Fruit fly (Drosophila melanogaster) whole organism, embryonic: Measurements from ENCODE around the gene sloth1.

Experiments
- Aef1 ChIP-seq: fragments of 200-800 bp; sonication (Bioruptor generic); IDR thresholded peaks from 3 replicates; pipeline ENCODE4 v1.3.6; 2022; ENCODE audit warnings: missing biosample characterization, missing genetic modification characterization
- BtbVII ChIP-seq: fragments of 200-800 bp; sonication (Bioruptor generic); optimal IDR thresholded peaks from 3 replicates; lab custom pipeline; 2017; ENCODE audit warnings: missing biosample characterization, mild to moderate bottlenecking, missing genetic modification characterization
- C15 ChIP-seq: fragments of 200-800 bp; sonication (Bioruptor generic); IDR thresholded peaks from 3 replicates; pipeline ENCODE4 v1.3.6; 2022; ENCODE audit warnings: missing biosample characterization, missing genetic modification characterization
- CG10462 ChIP-seq: fragments of 200-800 bp; sonication (Bioruptor generic); optimal IDR thresholded peaks from 2 replicates; lab custom pipeline; 2016; ENCODE audit warnings: missing biosample characterization, missing genetic modification characterization
- CG12104 ChIP-seq: fragments of 200-800 bp; sonication (Bioruptor generic); optimal IDR thresholded peaks from 3 replicates; lab custom pipeline; 2016; ENCODE audit warnings: missing biosample characterization, missing genetic modification characterization
- CG13624 ChIP-seq: fragments of 200-800 bp; sonication (Bioruptor generic); optimal IDR thresholded peaks from 2 replicates; lab custom pipeline; 2016; ENCODE audit warnings: missing biosample characterization, missing genetic modification characterization
- CG15514 ChIP-seq: fragments of 200-800 bp; sonication (Bioruptor generic); optimal IDR thresholded peaks from 3 replicates; lab custom pipeline; 2017; ENCODE audit warnings: missing biosample characterization, missing genetic modification characterization, mild to moderate bottlenecking, moderate library complexity, missing genetic modification reagents
- CG2678 ChIP-seq: fragments of 200-800 bp; sonication (Bioruptor generic); optimal IDR thresholded peaks from 3 replicates; lab custom pipeline; 2019; ENCODE audit warnings: missing biosample characterization, mild to moderate bottlenecking, missing genetic modification characterization, moderate library complexity
- CG3838 ChIP-seq: fragments of 200-800 bp; sonication (Bioruptor generic); optimal IDR thresholded peaks from 3 replicates; lab custom pipeline; 2016; ENCODE audit warnings: missing biosample characterization, missing genetic modification characterization
- CG4730 ChIP-seq: fragments of 200-800 bp; sonication (Bioruptor generic); IDR thresholded peaks from 2 replicates; pipeline ENCODE4 v1.3.6; 2022; ENCODE audit warnings: missing biosample characterization, missing genetic modification characterization
- CG7372 ChIP-seq: fragments of 200-800 bp; sonication (Bioruptor generic); IDR thresholded peaks from 2 replicates; pipeline ENCODE4 v1.3.6; 2022; ENCODE audit warnings: missing biosample characterization, missing genetic modification characterization
- CG8924 ChIP-seq: fragments of 200-800 bp; optimal IDR thresholded peaks from 3 replicates; lab custom pipeline; 2019; ENCODE audit warnings: missing biosample characterization, mild to moderate bottlenecking, missing genetic modification characterization, moderate library complexity
- CG9215 ChIP-seq: fragments of 200-800 bp; sonication (Bioruptor generic); IDR thresholded peaks from 2 replicates; pipeline ENCODE4 v1.3.6; 2022; ENCODE audit warnings: missing biosample characterization, missing genetic modification characterization
- Camta ChIP-seq: fragments of 200-800 bp; sonication (Bioruptor generic); optimal IDR thresholded peaks from 2 replicates; lab custom pipeline; 2016; ENCODE audit warnings: missing biosample characterization, missing genetic modification characterization
- CkIIα-i1 ChIP-seq: fragments of 200-800 bp; sonication (Bioruptor generic); IDR thresholded peaks from 2 replicates; pipeline ENCODE4 v1.3.6; 2022; ENCODE audit warnings: missing biosample characterization, missing genetic modification characterization
- D19A ChIP-seq: fragments of 200-800 bp; optimal IDR thresholded peaks from 3 replicates; lab custom pipeline; 2019; ENCODE audit warnings: missing biosample characterization, mild to moderate bottlenecking, missing genetic modification characterization, moderate library complexity
- E2f1 ChIP-seq: fragments of 200-800 bp; sonication (Bioruptor generic); IDR thresholded peaks from 2 replicates; pipeline ENCODE4 v1.3.6; 2022; ENCODE audit warnings: missing biosample characterization, missing genetic modification characterization
- E2f2 ChIP-seq: fragments of 200-800 bp; sonication (Bioruptor generic); IDR thresholded peaks from 2 replicates; pipeline ENCODE4 v1.3.6; 2022; ENCODE audit warnings: missing biosample characterization, missing genetic modification characterization
- Fer3 ChIP-seq: fragments of 200-800 bp; sonication (Bioruptor generic); optimal IDR thresholded peaks from 2 replicates; lab custom pipeline; 2018; ENCODE audit warnings: missing biosample characterization, mild to moderate bottlenecking, missing genetic modification characterization, moderate library complexity
- HHEX ChIP-seq: fragments of 200-800 bp; sonication (Bioruptor generic); optimal IDR thresholded peaks from 3 replicates; lab custom pipeline; 2017; ENCODE audit warnings: missing biosample characterization, mild to moderate bottlenecking, missing genetic modification characterization, missing genetic modification reagents
- HLH54F ChIP-seq: fragments of 200-800 bp; sonication (Bioruptor generic); optimal IDR thresholded peaks from 3 replicates; lab custom pipeline; 2016; ENCODE audit warnings: missing biosample characterization, missing genetic modification characterization
- Hr78 ChIP-seq, 2 experiments: fragments of 200-800 bp in 1 of 2; fragments of >200 bp in 1 of 2; sonication (Bioruptor generic) in 1 of 2; optimal IDR thresholded peaks; 2 replicates each; lab custom pipeline; 2017 to 2019; ENCODE audit warnings: missing biosample characterization in 2 of 2, missing genetic modification characterization in 2 of 2, mild to moderate bottlenecking in 1 of 2, moderate library complexity in 1 of 2
- Lhr ChIP-seq: fragments of 200-800 bp; sonication (Bioruptor generic); optimal IDR thresholded peaks from 3 replicates; lab custom pipeline; 2017; ENCODE audit warnings: mild to moderate bottlenecking, missing biosample characterization, missing genetic modification reagents, missing genetic modification characterization
- Meics ChIP-seq: fragments of 200-800 bp; sonication (Bioruptor generic); optimal IDR thresholded peaks from 2 replicates; lab custom pipeline; 2017; ENCODE audit warnings: missing biosample characterization, mild to moderate bottlenecking, missing genetic modification characterization
- Mrtf ChIP-seq: fragments of 200-800 bp; sonication (Bioruptor generic); IDR thresholded peaks from 3 replicates; pipeline ENCODE4 v1.3.6; 2022; ENCODE audit warnings: missing biosample characterization, missing genetic modification characterization
- Myb ChIP-seq: fragments of 200-800 bp; sonication (Bioruptor generic); optimal IDR thresholded peaks from 2 replicates; lab custom pipeline; 2016; ENCODE audit warnings: missing biosample characterization, missing genetic modification characterization
- NK7.1 ChIP-seq: fragments of 200-800 bp; sonication (Bioruptor generic); optimal IDR thresholded peaks from 3 replicates; lab custom pipeline; 2016; ENCODE audit warnings: missing biosample characterization, missing genetic modification characterization
- Sry-δ ChIP-seq: fragments of 200-800 bp; sonication (Bioruptor generic); optimal IDR thresholded peaks from 2 replicates; lab custom pipeline; 2016; ENCODE audit warnings: missing biosample characterization, missing genetic modification characterization
- YL-1 ChIP-seq: fragments of 200-800 bp; sonication (Bioruptor generic); optimal IDR thresholded peaks from 3 replicates; lab custom pipeline; 2017; ENCODE audit warnings: missing biosample characterization, mild to moderate bottlenecking, missing genetic modification characterization
- abd-A ChIP-seq: fragments of 200-800 bp; sonication (Bioruptor generic); optimal IDR thresholded peaks from 3 replicates; lab custom pipeline; 2019; ENCODE audit warnings: missing biosample characterization, mild to moderate bottlenecking, missing genetic modification characterization, moderate library complexity
- ara ChIP-seq: fragments of 200-800 bp; sonication (Bioruptor generic); IDR thresholded peaks from 2 replicates; pipeline ENCODE4 v1.3.6; 2022; ENCODE audit warnings: missing biosample characterization, missing genetic modification characterization
- bsh ChIP-seq, 2 experiments: fragments of 200-800 bp; sonication (Bioruptor generic); optimal IDR thresholded peaks; 2 replicates each; lab custom pipeline; 2017 to 2018; ENCODE audit warnings: mild to moderate bottlenecking in 2 of 2, missing biosample characterization in 2 of 2, missing genetic modification characterization in 2 of 2, moderate library complexity in 1 of 2
- cwo ChIP-seq: fragments of 200-800 bp; sonication (Bioruptor generic); optimal IDR thresholded peaks from 3 replicates; lab custom pipeline; 2017; ENCODE audit warnings: missing biosample characterization, missing genetic modification characterization, mild to moderate bottlenecking, moderate library complexity, missing genetic modification reagents
- dati ChIP-seq: fragments of 200-800 bp; sonication (Bioruptor generic); IDR thresholded peaks from 2 replicates; pipeline ENCODE4 v1.3.6; 2022; ENCODE audit warnings: missing biosample characterization, missing genetic modification characterization
- ems ChIP-seq: fragments of 200-800 bp; sonication (Bioruptor generic); optimal IDR thresholded peaks from 3 replicates; lab custom pipeline; 2016; ENCODE audit warnings: missing biosample characterization, missing genetic modification characterization
- gce ChIP-seq: fragments of 200-800 bp; sonication (Bioruptor generic); IDR thresholded peaks from 3 replicates; pipeline ENCODE4 v1.3.6; 2022; ENCODE audit warnings: missing biosample characterization, missing genetic modification characterization
- gsb ChIP-seq: fragments of 200-800 bp; sonication (Bioruptor generic); IDR thresholded peaks from 2 replicates; pipeline ENCODE4 v1.3.6; 2022; ENCODE audit warnings: missing biosample characterization, missing genetic modification characterization
- hbn ChIP-seq: fragments of 200-800 bp; sonication (Bioruptor generic); IDR thresholded peaks from 2 replicates; pipeline ENCODE4 v1.3.6; 2022; ENCODE audit warnings: missing biosample characterization, missing genetic modification characterization; ENCODE audit not compliant: partially characterized antibody
- hkb ChIP-seq, 2 experiments: fragments of 200-800 bp in 1 of 2; fragments of >200 bp in 1 of 2; sonication (Bioruptor generic) in 1 of 2; IDR thresholded peaks in 1 of 2; optimal IDR thresholded peaks in 1 of 2; 2 replicates each; pipeline versions ENCODE4 v1.3.6 to Lab custom; 2017 to 2022; ENCODE audit warnings: missing biosample characterization in 1 of 2, missing genetic modification characterization in 1 of 2
- jumu ChIP-seq: fragments of 200-800 bp; sonication (Bioruptor generic); optimal IDR thresholded peaks from 3 replicates; lab custom pipeline; 2016; ENCODE audit warnings: missing biosample characterization, missing genetic modification characterization
- lilli ChIP-seq: fragments of 200-800 bp; sonication (Bioruptor generic); optimal IDR thresholded peaks from 3 replicates; lab custom pipeline; 2016; ENCODE audit warnings: missing biosample characterization, missing genetic modification characterization
- pho ChIP-seq: fragments of 200-800 bp; sonication (Bioruptor generic); optimal IDR thresholded peaks from 2 replicates; lab custom pipeline; 2016; ENCODE audit warnings: missing biosample characterization, missing genetic modification characterization
- pita ChIP-seq: fragments of 200-800 bp; sonication (Bioruptor generic); optimal IDR thresholded peaks from 2 replicates; lab custom pipeline; 2017; ENCODE audit warnings: missing biosample characterization, mild to moderate bottlenecking, missing genetic modification characterization
- sens ChIP-seq: fragments of 200-800 bp; sonication (Bioruptor generic); peaks from one replicate; lab custom pipeline; 2016; ENCODE audit warnings: missing biosample characterization, missing genetic modification characterization
- sim ChIP-seq: fragments of 200-800 bp; sonication (Bioruptor generic); IDR thresholded peaks from 2 replicates; pipeline ENCODE4 v1.3.6; 2022; ENCODE audit warnings: missing biosample characterization, missing genetic modification characterization
- slp2 ChIP-seq: fragments of 200-800 bp; sonication (Bioruptor generic); optimal IDR thresholded peaks from 2 replicates; lab custom pipeline; 2016; ENCODE audit warnings: missing biosample characterization, missing genetic modification characterization
- sqz ChIP-seq: fragments of 200-800 bp; sonication (Bioruptor generic); optimal IDR thresholded peaks from 3 replicates; lab custom pipeline; 2018; ENCODE audit warnings: missing biosample characterization, mild to moderate bottlenecking, missing genetic modification characterization
- sug ChIP-seq: fragments of 200-800 bp; optimal IDR thresholded peaks from 2 replicates; lab custom pipeline; 2019; ENCODE audit warnings: missing biosample characterization, mild to moderate bottlenecking, missing genetic modification characterization, moderate library complexity
- trem ChIP-seq: fragments of 200-800 bp; optimal IDR thresholded peaks from 3 replicates; lab custom pipeline; 2019; ENCODE audit warnings: missing biosample characterization, mild to moderate bottlenecking, missing genetic modification characterization, moderate library complexity
- vnd ChIP-seq: fragments of 200-800 bp; sonication (Bioruptor generic); IDR thresholded peaks from 3 replicates; pipeline ENCODE4 v1.3.6; 2022; ENCODE audit warnings: missing biosample characterization, missing genetic modification characterization; ENCODE audit not compliant: partially characterized antibody

sloth1 gene

DNA sequence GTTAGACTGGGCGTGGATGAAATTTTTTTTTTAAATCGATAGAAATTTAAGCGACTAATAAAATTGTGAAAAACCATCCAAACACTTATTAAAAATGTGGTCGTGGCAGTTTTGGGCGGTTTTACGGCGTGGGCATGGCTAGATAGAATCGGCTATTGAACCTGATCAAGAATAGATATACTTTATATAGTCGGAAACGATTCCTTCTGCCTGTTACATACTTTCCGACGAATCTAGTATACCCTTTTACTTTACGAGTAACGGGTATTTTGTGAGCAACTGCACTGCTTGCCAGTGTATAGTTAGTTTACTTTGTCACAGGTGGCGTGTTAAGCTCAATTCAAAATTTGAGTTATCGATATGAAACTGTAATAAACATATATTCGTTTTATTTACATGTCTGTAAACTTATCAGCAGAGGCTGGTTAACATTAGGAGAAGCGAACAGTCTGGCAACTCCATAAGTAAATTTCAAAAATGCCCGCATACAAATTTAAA, 3.8 kb downstream of the sloth1 start (continued):
- TF ChIP-seq Hr78 (GFP tag; optimal IDR thresholded peaks at IDR 0.05; lab: Kevin White, UChicago): no peak
- TF ChIP-seq gsb (GFP tag; lab: Robert Waterston, UW): 0 out of 2 replicates have a peak, but pooled peaks have one; percentile 6
- no peak for TF ChIP-seq CG7372 (GFP tag; lab: Robert Waterston, UW)
- peak; percentile 16 for TF ChIP-seq ems (GFP tag; lab: Kevin White, UChicago)
- TF ChIP-seq Myb: peak; percentile 79
- TF ChIP-seq CG2678 (tag; lab: Kevin White, UChicago): peak; percentile 62
- peak; percentile 9 for TF ChIP-seq D19A (tag; lab: Kevin White, UChicago)
- peak; percentile 15; the same call in 1 of the 2 replicates for TF ChIP-seq E2f1 (GFP tag; lab: Robert Waterston, UW)
- no peak for TF ChIP-seq CG10462 (GFP tag; lab: Kevin White, UChicago)
- TF ChIP-seq trem (tag; lab: Kevin White, UChicago): peak; percentile 48
- TF ChIP-seq CG12104 (GFP tag; lab: Kevin White, UChicago): no peak
- TF ChIP-seq lilli (GFP tag; lab: Kevin White, UChicago): peak; percentile 84
- no peak for TF ChIP-seq hkb (optimal IDR thresholded peaks at IDR 0.05; lab: Kevin White, UChicago)
- TF ChIP-seq hkb (GFP tag; IDR thresholded peaks at IDR 0.05; lab: Robert Waterston, UW): peak; percentile 74
- TF ChIP-seq sens (GFP tag; lab: Kevin White, UChicago): peak; percentile 93
- peak; percentile 62 for TF ChIP-seq sug (tag; lab: Kevin White, UChicago)
- no peak for TF ChIP-seq vnd (GFP tag; lab: Robert Waterston, UW)
- peak; percentile 41 for TF ChIP-seq HHEX (GFP tag; lab: Kevin White, UChicago)
- peak; percentile 17 for TF ChIP-seq cwo (GFP tag; lab: Kevin White, UChicago)
- TF ChIP-seq CG15514: peak; percentile 46
- TF ChIP-seq gce (GFP tag; lab: Robert Waterston, UW): no peak
- no peak; the same call in none of the 2 replicates for TF ChIP-seq ara (GFP tag; lab: Robert Waterston, UW)
- TF ChIP-seq sim (GFP tag; lab: Robert Waterston, UW): no peak
- TF ChIP-seq Aef1: peak; percentile 52
- peak; percentile 14 for TF ChIP-seq Fer3 (tag; lab: Kevin White, UChicago)
- TF ChIP-seq bsh (GFP tag; optimal IDR thresholded peaks at IDR 0.05; lab: Kevin White, UChicago): peak in 1 of 2 experiments; percentile 36
- TF ChIP-seq NK7.1: peak; percentile 17
- 0 out of 2 replicates have a peak, but pooled peaks have one; percentile 21 for TF ChIP-seq CG4730 (GFP tag; lab: Robert Waterston, UW)
- TF ChIP-seq slp2 (GFP tag; lab: Kevin White, UChicago): no peak
- peak; percentile 16 for TF ChIP-seq CG8924 (tag; lab: Kevin White, UChicago)
- TF ChIP-seq CG13624 (GFP tag; lab: Kevin White, UChicago): peak; percentile 56
- no peak for TF ChIP-seq CG3838 (GFP tag; lab: Kevin White, UChicago)
- TF ChIP-seq Meics (GFP tag; lab: Kevin White, UChicago): peak; percentile 42
- peak; percentile 65 for TF ChIP-seq Lhr
- peak; percentile 63 for TF ChIP-seq Sry-δ (GFP tag; lab: Kevin White, UChicago)
- TF ChIP-seq pho (GFP tag; lab: Kevin White, UChicago): peak; percentile 6
- TF ChIP-seq YL-1: peak; percentile 7
- TF ChIP-seq Camta (GFP tag; lab: Kevin White, UChicago): peak; percentile 62
- TF ChIP-seq pita (GFP tag; lab: Kevin White, UChicago): peak; percentile 18
- TF ChIP-seq abd-A (tag; lab: Kevin White, UChicago): no peak
- TF ChIP-seq dati (GFP tag; lab: Robert Waterston, UW): no peak
- TF ChIP-seq BtbVII (GFP tag; lab: Kevin White, UChicago): no peak
- 0 out of 2 replicates have a peak, but pooled peaks have one; percentile 6 for TF ChIP-seq CG9215 (GFP tag; lab: Robert Waterston, UW)
- no peak for TF ChIP-seq C15 (GFP tag; lab: Robert Waterston, UW)
- peak; percentile 59; the same call in 1 of the 3 replicates for TF ChIP-seq Mrtf (GFP tag; lab: Robert Waterston, UW)
- TF ChIP-seq HLH54F (GFP tag; lab: Kevin White, UChicago): peak; percentile 44
- no peak for TF ChIP-seq sqz
- peak; percentile 40 for TF ChIP-seq jumu
- peak; percentile 57 for TF ChIP-seq hbn (GFP tag; lab: Robert Waterston, UW)
- TF ChIP-seq CkIIα-i1 (GFP tag; lab: Robert Waterston, UW): no peak
- peak; percentile 94 for TF ChIP-seq E2f2 (GFP tag; lab: Robert Waterston, UW)
